Fruit fly (Drosophila melanogaster) whole organism, embryonic: Measurements from ENCODE around the gene CG7841.
A peak's percentile ranks its signal among the peaks of the same experiment; 100 is the strongest.

Source experiments
- Ada2b ChIP-seq: fragments of 200-800 bp; sonication (Bioruptor generic); IDR thresholded peaks from 2 replicates; pipeline ENCODE4 v1.3.6; 2022; ENCODE audit warnings: missing biosample characterization, missing genetic modification characterization
- Adf1 ChIP-seq: fragments of 200-800 bp; sonication (Bioruptor generic); IDR thresholded peaks from 2 replicates; pipeline ENCODE4 v1.3.6; 2022; ENCODE audit warnings: missing biosample characterization, missing genetic modification characterization
- Bgb ChIP-seq: fragments of 200-800 bp; sonication (Bioruptor generic); IDR thresholded peaks from 2 replicates; pipeline ENCODE4 v1.3.6; 2022; ENCODE audit warnings: missing biosample characterization, missing genetic modification characterization; ENCODE audit not compliant: partially characterized antibody
- CG11723 ChIP-seq: fragments of 200-800 bp; sonication (Bioruptor generic); optimal IDR thresholded peaks from 2 replicates; lab custom pipeline; 2017; ENCODE audit warnings: missing biosample characterization, mild to moderate bottlenecking, missing genetic modification characterization
- CG12155 ChIP-seq: fragments of 200-800 bp; sonication (Bioruptor generic); optimal IDR thresholded peaks from 3 replicates; lab custom pipeline; 2016; ENCODE audit warnings: missing biosample characterization, missing genetic modification characterization
- CG12391 ChIP-seq: fragments of 200-800 bp; sonication (Bioruptor generic); optimal IDR thresholded peaks from 3 replicates; lab custom pipeline; 2018; ENCODE audit warnings: missing biosample characterization, mild to moderate bottlenecking, missing genetic modification characterization, moderate library complexity
- CG1529 ChIP-seq: fragments of 200-800 bp; sonication (Bioruptor generic); optimal IDR thresholded peaks from 3 replicates; lab custom pipeline; 2018; ENCODE audit warnings: missing biosample characterization, missing genetic modification characterization
- CG17802 ChIP-seq: fragments of 200-800 bp; sonication (Bioruptor generic); optimal IDR thresholded peaks from 2 replicates; lab custom pipeline; 2018; ENCODE audit warnings: missing biosample characterization, mild to moderate bottlenecking, missing genetic modification characterization, moderate library complexity
- CG1832 ChIP-seq: fragments of 200-800 bp; sonication (Bioruptor generic); optimal IDR thresholded peaks from 2 replicates; lab custom pipeline; 2017; ENCODE audit warnings: missing biosample characterization, mild to moderate bottlenecking, missing genetic modification characterization, inconsistent platforms
- CG18476 ChIP-seq: fragments of 200-800 bp; sonication (Bioruptor generic); optimal IDR thresholded peaks from 2 replicates; lab custom pipeline; 2016; ENCODE audit warnings: missing biosample characterization, mild to moderate bottlenecking, missing genetic modification characterization
- CG2199 ChIP-seq: fragments of 200-800 bp; sonication (Bioruptor generic); IDR thresholded peaks from 3 replicates; pipeline ENCODE4 v1.3.6; 2022; ENCODE audit warnings: missing biosample characterization, missing genetic modification characterization
- CG2712 ChIP-seq: fragments of 200-800 bp; optimal IDR thresholded peaks from 3 replicates; lab custom pipeline; 2019; ENCODE audit warnings: missing biosample characterization, mild to moderate bottlenecking, missing genetic modification characterization, moderate library complexity
- CG6683 ChIP-seq: fragments of 200-800 bp; sonication (Bioruptor generic); optimal IDR thresholded peaks from 2 replicates; lab custom pipeline; 2017; ENCODE audit warnings: missing biosample characterization, mild to moderate bottlenecking, missing genetic modification characterization, missing genetic modification reagents
- CG6854 ChIP-seq: fragments of 200-800 bp; sonication (Bioruptor generic); optimal IDR thresholded peaks from 3 replicates; lab custom pipeline; 2017; ENCODE audit warnings: missing biosample characterization, mild to moderate bottlenecking, missing genetic modification characterization
- CG7745 ChIP-seq: fragments of 200-800 bp; sonication (Bioruptor generic); optimal IDR thresholded peaks from 2 replicates; lab custom pipeline; 2018; ENCODE audit warnings: missing biosample characterization, mild to moderate bottlenecking, missing genetic modification characterization, moderate library complexity
- CG8281 ChIP-seq: fragments of 200-800 bp; sonication (Bioruptor generic); optimal IDR thresholded peaks from 2 replicates; lab custom pipeline; 2018; ENCODE audit warnings: missing biosample characterization, mild to moderate bottlenecking, missing genetic modification characterization, moderate library complexity
- CG8290 ChIP-seq, 3 experiments: fragments of 200-800 bp; sonication (Bioruptor generic); optimal IDR thresholded peaks; 2 replicates each; lab custom pipeline; 2016 to 2019; ENCODE audit warnings: missing biosample characterization in 3 of 3, missing genetic modification characterization in 3 of 3, mild to moderate bottlenecking in 2 of 3, moderate library complexity in 1 of 3
- CG8765 ChIP-seq: fragments of 200-800 bp; sonication (Bioruptor generic); IDR thresholded peaks from 2 replicates; pipeline ENCODE4 v1.3.6; 2022; ENCODE audit warnings: missing biosample characterization, missing genetic modification characterization
- Deaf1 ChIP-seq: fragments of 200-800 bp; optimal IDR thresholded peaks from 3 replicates; lab custom pipeline; 2019; ENCODE audit warnings: missing biosample characterization, mild to moderate bottlenecking, missing genetic modification characterization, moderate library complexity
- ERR ChIP-seq: fragments of 200-800 bp; sonication (Bioruptor generic); optimal IDR thresholded peaks from 2 replicates; lab custom pipeline; 2016; ENCODE audit warnings: missing biosample characterization, missing genetic modification characterization
- Eip74EF ChIP-seq, 2 experiments: fragments of 200-800 bp in 1 of 2; fragments of >200 bp in 1 of 2; sonication (Bioruptor generic) in 1 of 2; optimal IDR thresholded peaks; 2 replicates each; lab custom pipeline; 2017 to 2019; ENCODE audit warnings: missing biosample characterization in 2 of 2, missing genetic modification characterization in 2 of 2, mild to moderate bottlenecking in 1 of 2, moderate library complexity in 1 of 2
- Hey ChIP-seq: fragments of 200-800 bp; sonication (Bioruptor generic); optimal IDR thresholded peaks from 3 replicates; lab custom pipeline; 2018; ENCODE audit warnings: missing biosample characterization, mild to moderate bottlenecking, missing genetic modification characterization
- MTF-1 ChIP-seq: fragments of 200-800 bp; sonication (Bioruptor generic); optimal IDR thresholded peaks from 2 replicates; lab custom pipeline; 2018; ENCODE audit warnings: missing biosample characterization, mild to moderate bottlenecking, missing genetic modification characterization, borderline replicate concordance
- Mes4 ChIP-seq: fragments of 200-800 bp; sonication (Bioruptor generic); optimal IDR thresholded peaks from 2 replicates; lab custom pipeline; 2016; ENCODE audit warnings: missing biosample characterization, missing genetic modification characterization
- NC2α ChIP-seq: fragments of 200-800 bp; sonication (Bioruptor generic); optimal IDR thresholded peaks from 2 replicates; lab custom pipeline; 2016; ENCODE audit warnings: missing biosample characterization, missing genetic modification characterization
- NK7.1 ChIP-seq: fragments of 200-800 bp; sonication (Bioruptor generic); optimal IDR thresholded peaks from 3 replicates; lab custom pipeline; 2016; ENCODE audit warnings: missing biosample characterization, missing genetic modification characterization
- Optix ChIP-seq: fragments of 200-800 bp; sonication (Bioruptor generic); IDR thresholded peaks from 3 replicates; pipeline ENCODE4 v1.3.6; 2022; ENCODE audit warnings: missing biosample characterization, missing genetic modification characterization
- Poxn ChIP-seq: fragments of 200-800 bp; sonication (Bioruptor generic); IDR thresholded peaks from 2 replicates; pipeline ENCODE4 v1.3.6; 2022; ENCODE audit warnings: missing biosample characterization, missing genetic modification characterization
- Six4 ChIP-seq: fragments of 200-800 bp; sonication (Bioruptor generic); optimal IDR thresholded peaks from 2 replicates; lab custom pipeline; 2016; ENCODE audit warnings: missing biosample characterization, missing genetic modification characterization
- Spps ChIP-seq: fragments of 200-800 bp; sonication (Bioruptor generic); optimal IDR thresholded peaks from 2 replicates; lab custom pipeline; 2018; ENCODE audit warnings: missing biosample characterization, mild to moderate bottlenecking, missing genetic modification characterization
- Sry-β ChIP-seq: fragments of 200-800 bp; sonication (Bioruptor generic); optimal IDR thresholded peaks from 2 replicates; lab custom pipeline; 2018; ENCODE audit warnings: missing biosample characterization, mild to moderate bottlenecking, missing genetic modification characterization, moderate library complexity
- abd-A ChIP-seq: fragments of 200-800 bp; sonication (Bioruptor generic); optimal IDR thresholded peaks from 3 replicates; lab custom pipeline; 2019; ENCODE audit warnings: missing biosample characterization, mild to moderate bottlenecking, missing genetic modification characterization, moderate library complexity
- ac ChIP-seq: fragments of 200-800 bp; sonication (Bioruptor generic); optimal IDR thresholded peaks from 3 replicates; lab custom pipeline; 2017; ENCODE audit warnings: missing biosample characterization, mild to moderate bottlenecking, missing genetic modification characterization
- ap ChIP-seq: fragments of 200-800 bp; sonication (Bioruptor generic); IDR thresholded peaks from 2 replicates; pipeline ENCODE4 v1.3.6; 2022; ENCODE audit warnings: missing biosample characterization, missing genetic modification characterization
- chinmo ChIP-seq: fragments of 200-800 bp; sonication (Bioruptor generic); IDR thresholded peaks from 4 replicates; pipeline ENCODE4 v1.3.6; 2022; ENCODE audit warnings: missing biosample characterization, missing genetic modification characterization; ENCODE audit not compliant: partially characterized antibody
- chm ChIP-seq: fragments of 200-800 bp; sonication (Bioruptor generic); IDR thresholded peaks from 2 replicates; pipeline ENCODE4 v1.3.6; 2022; ENCODE audit warnings: missing biosample characterization, missing genetic modification characterization
- ci ChIP-seq: fragments of 200-800 bp; sonication (Bioruptor generic); IDR thresholded peaks from 3 replicates; pipeline ENCODE4 v1.3.6; 2022; ENCODE audit warnings: missing biosample characterization, missing genetic modification characterization
- dysf ChIP-seq: fragments of 200-800 bp; sonication (Bioruptor generic); IDR thresholded peaks from 3 replicates; pipeline ENCODE4 v1.3.6; 2022; ENCODE audit warnings: missing biosample characterization, missing genetic modification characterization
- fd64A ChIP-seq: fragments of 200-800 bp; sonication (Bioruptor generic); optimal IDR thresholded peaks from 3 replicates; lab custom pipeline; 2018; ENCODE audit warnings: missing biosample characterization, mild to moderate bottlenecking, missing genetic modification characterization
- grn ChIP-seq: fragments of 200-800 bp; sonication (Bioruptor generic); optimal IDR thresholded peaks from 3 replicates; lab custom pipeline; 2017; ENCODE audit warnings: missing biosample characterization, missing genetic modification characterization
- ham ChIP-seq: fragments of 200-800 bp; sonication (Bioruptor generic); IDR thresholded peaks from 2 replicates; pipeline ENCODE4 v1.3.6; 2022; ENCODE audit warnings: missing biosample characterization, missing genetic modification characterization
- hth ChIP-seq: fragments of >200 bp; optimal IDR thresholded peaks from 2 replicates; lab custom pipeline; 2017; ENCODE audit warnings: inconsistent platforms
- jumu ChIP-seq: fragments of 200-800 bp; sonication (Bioruptor generic); optimal IDR thresholded peaks from 3 replicates; lab custom pipeline; 2016; ENCODE audit warnings: missing biosample characterization, missing genetic modification characterization
- nom ChIP-seq: fragments of 200-800 bp; sonication (Bioruptor generic); optimal IDR thresholded peaks from 2 replicates; lab custom pipeline; 2017; ENCODE audit warnings: missing biosample characterization, missing genetic modification characterization, mild to moderate bottlenecking, moderate library complexity, missing genetic modification reagents
- sna ChIP-seq: fragments of 200-800 bp; sonication (Bioruptor generic); IDR thresholded peaks from 2 replicates; pipeline ENCODE4 v1.3.6; 2022; ENCODE audit warnings: missing biosample characterization, missing genetic modification characterization; ENCODE audit not compliant: partially characterized antibody
- sqz ChIP-seq: fragments of 200-800 bp; sonication (Bioruptor generic); optimal IDR thresholded peaks from 3 replicates; lab custom pipeline; 2018; ENCODE audit warnings: missing biosample characterization, mild to moderate bottlenecking, missing genetic modification characterization
- sr ChIP-seq: fragments of 200-800 bp; sonication (Bioruptor generic); IDR thresholded peaks from 3 replicates; pipeline ENCODE4 v1.3.6; 2022; ENCODE audit warnings: missing biosample characterization, missing genetic modification characterization
- stc ChIP-seq: fragments of 200-800 bp; sonication (Bioruptor generic); IDR thresholded peaks from 2 replicates; pipeline ENCODE4 v1.3.6; 2022; ENCODE audit warnings: missing biosample characterization, missing genetic modification characterization
- tll ChIP-seq, 2 experiments: fragments of 200-800 bp in 1 of 2; fragments of >200 bp in 1 of 2; sonication (Bioruptor generic) in 1 of 2; optimal IDR thresholded peaks; 2 replicates each; lab custom pipeline; 2017 to 2019; ENCODE audit warnings: missing biosample characterization in 2 of 2, missing genetic modification characterization in 2 of 2, mild to moderate bottlenecking in 1 of 2, moderate library complexity in 1 of 2
- vvl ChIP-seq: fragments of 200-800 bp; sonication (Bioruptor generic); IDR thresholded peaks from 2 replicates; pipeline ENCODE4 v1.3.6; 2022; ENCODE audit warnings: missing biosample characterization, missing genetic modification characterization
- wor ChIP-seq: fragments of 200-800 bp; sonication (Bioruptor generic); IDR thresholded peaks from 2 replicates; pipeline ENCODE4 v1.3.6; 2022; ENCODE audit warnings: missing biosample characterization, missing genetic modification characterization

CG7841 gene

dm6 chr3L:15535228-15535598 lies 27.2 kb upstream of the CG7841 start, which contains the start of gene CrebA (continued):
- TF ChIP-seq Bgb (GFP tag; lab: Robert Waterston, UW), result peak; percentile 30; the same call in 1 of the 2 replicates
- TF ChIP-seq CG12155 (GFP tag; lab: Kevin White, UChicago), result no peak
- no peak for TF ChIP-seq grn
- no peak for TF ChIP-seq tll (GFP tag; optimal IDR thresholded peaks at IDR 0.05; lab: Kevin White, UChicago)
- peak; percentile 13 for TF ChIP-seq MTF-1 (GFP tag; lab: Kevin White, UChicago)
- TF ChIP-seq CG17802, result no peak
- no peak for TF ChIP-seq ERR (GFP tag; lab: Kevin White, UChicago)
- no peak for TF ChIP-seq CG8290 (GFP tag; optimal IDR thresholded peaks at IDR 0.05; lab: Kevin White, UChicago)
- peak in 1 of 2 experiments; percentile 20 for TF ChIP-seq CG8290 (tag; optimal IDR thresholded peaks at IDR 0.05; lab: Kevin White, UChicago)
- TF ChIP-seq Hey (tag; lab: Kevin White, UChicago), result no peak
- no peak for TF ChIP-seq CG8281 (tag; lab: Kevin White, UChicago)
- TF ChIP-seq stc (GFP tag; lab: Robert Waterston, UW), result peak; percentile 34; the same call in 1 of the 2 replicates
- TF ChIP-seq jumu, result no peak
- no peak for TF ChIP-seq CG11723 (GFP tag; lab: Kevin White, UChicago)
- no peak for TF ChIP-seq sqz (GFP tag; lab: Kevin White, UChicago)
- no peak for TF ChIP-seq Eip74EF (GFP tag; optimal IDR thresholded peaks at IDR 0.05; lab: Kevin White, UChicago)
- no peak for TF ChIP-seq Six4
- TF ChIP-seq hth (lab: Kevin White, UChicago), result no peak
- TF ChIP-seq sna (GFP tag; lab: Robert Waterston, UW), result no peak
- TF ChIP-seq NC2α (GFP tag; lab: Kevin White, UChicago), result no peak
- TF ChIP-seq Mes4 (GFP tag; lab: Kevin White, UChicago), result no peak
- TF ChIP-seq ham (GFP tag; lab: Robert Waterston, UW), result no peak
- TF ChIP-seq abd-A, result no peak
- no peak for TF ChIP-seq NK7.1
- TF ChIP-seq CG1529 (GFP tag; lab: Kevin White, UChicago), result no peak
- TF ChIP-seq sr, result no peak
- peak; percentile 4 for TF ChIP-seq CG7745 (tag; lab: Kevin White, UChicago)
- TF ChIP-seq nom (GFP tag; lab: Kevin White, UChicago), result no peak
- TF ChIP-seq Optix (GFP tag; lab: Robert Waterston, UW), result no peak
- TF ChIP-seq CG2712 (tag; lab: Kevin White, UChicago), result no peak
- no peak for TF ChIP-seq wor (GFP tag; lab: Robert Waterston, UW)
- peak; percentile 90 for TF ChIP-seq Adf1 (GFP tag; lab: Robert Waterston, UW)
- TF ChIP-seq CG18476 (GFP tag; lab: Kevin White, UChicago), result no peak
- TF ChIP-seq fd64A (GFP tag; lab: Kevin White, UChicago), result no peak
- peak; percentile 70; the same call in 1 of the 2 replicates for TF ChIP-seq chm (GFP tag; lab: Robert Waterston, UW)
- TF ChIP-seq Sry-β (GFP tag; lab: Kevin White, UChicago), result no peak
- peak; percentile 83 for TF ChIP-seq CG1832 (GFP tag; lab: Kevin White, UChicago)
- no peak for TF ChIP-seq CG12391 (tag; lab: Kevin White, UChicago)
- peak; percentile 93 for TF ChIP-seq CG2199
- TF ChIP-seq CG8765 (GFP tag; lab: Robert Waterston, UW), result no peak
- no peak for TF ChIP-seq Spps (tag; lab: Kevin White, UChicago)
- no peak for TF ChIP-seq ap (GFP tag; lab: Robert Waterston, UW)
- no peak for TF ChIP-seq Poxn (GFP tag; lab: Robert Waterston, UW)
- TF ChIP-seq chinmo (GFP tag; lab: Robert Waterston, UW), result peak; percentile 76; the same call in 1 of the 4 replicates
- TF ChIP-seq Deaf1, result peak; percentile 53
- TF ChIP-seq Ada2b, result no peak
- no peak for TF ChIP-seq dysf (GFP tag; lab: Robert Waterston, UW)
- no peak for TF ChIP-seq CG6854 (GFP tag; lab: Kevin White, UChicago)
- TF ChIP-seq ac (GFP tag; lab: Kevin White, UChicago), result no peak
- no peak for TF ChIP-seq CG6683 (GFP tag; lab: Kevin White, UChicago)
- peak; percentile 37; the same call in 1 of the 2 replicates for TF ChIP-seq vvl
- peak; percentile 36; the same call in 1 of the 3 replicates for TF ChIP-seq ci (GFP tag; lab: Robert Waterston, UW)
